Worm (Caenorhabditis elegans) whole organism, L4 larva: ENCODE data around the gene F32H5.4.

Experiments used
- D1046.2 ChIP-seq: fragments of 200-800 bp; sonication (Bioruptor generic); IDR thresholded peaks from 2 replicates; pipeline ENCODE4 v1.3.6; 2022; ENCODE audit warnings: missing genetic modification characterization, missing compliant biosample characterization
- F49E8.2 ChIP-seq: sonication (generic microtip); optimal IDR thresholded peaks from 2 replicates; lab custom pipeline; 2016; ENCODE audit warnings: missing compliant biosample characterization, mild to moderate bottlenecking, missing genetic modification characterization, borderline replicate concordance
- R02D3.7 ChIP-seq: fragments of 150-350 bp; sonication (generic microtip); optimal IDR thresholded peaks from 3 replicates; lab custom pipeline; 2014; ENCODE audit warnings: missing biosample characterization, missing genetic modification characterization
- T20F7.1 ChIP-seq: fragments of 200-800 bp; sonication (Bioruptor generic); optimal IDR thresholded peaks from 2 replicates; lab custom pipeline; 2018; ENCODE audit warnings: mild to moderate bottlenecking, missing genetic modification characterization, missing compliant biosample characterization
- Y105C5A.15 ChIP-seq: fragments of 200-800 bp; sonication (Bioruptor generic); IDR thresholded peaks from 2 replicates; pipeline ENCODE4 v1.3.6; 2022; ENCODE audit warnings: missing genetic modification characterization, missing compliant biosample characterization
- Y48G9A.11 ChIP-seq: fragments of 200-800 bp; sonication (Bioruptor generic); IDR thresholded peaks from 2 replicates; pipeline ENCODE4 v1.3.6; 2022; ENCODE audit warnings: missing genetic modification reagents, missing genetic modification characterization, missing compliant biosample characterization
- ZK546.5 ChIP-seq, 2 experiments: sonication (generic microtip); optimal IDR thresholded peaks; 2 replicates each; lab custom pipeline; 2017; ENCODE audit warnings: missing biosample characterization in 2 of 2, missing genetic modification characterization in 2 of 2
- aly-2 ChIP-seq: sonication (generic microtip); optimal IDR thresholded peaks from 2 replicates; lab custom pipeline; 2018; ENCODE audit warnings: missing biosample characterization, missing genetic modification characterization
- ama-1 ChIP-seq: fragments of 150-350 bp; optimal IDR thresholded peaks from 2 replicates; lab custom pipeline; 2014; ENCODE audit warnings: inconsistent platforms, mixed read lengths
- ceh-20 ChIP-seq: fragments of 200-800 bp; sonication (Bioruptor generic); IDR thresholded peaks from 2 replicates; pipeline ENCODE4 v1.3.6; 2022; ENCODE audit warnings: missing genetic modification reagents, missing genetic modification characterization, missing compliant biosample characterization
- ceh-28 ChIP-seq: fragments of 150-350 bp; optimal IDR thresholded peaks from 2 replicates; lab custom pipeline; 2014; ENCODE audit warnings: missing biosample characterization, missing genetic modification reagents, missing genetic modification characterization
- ceh-44 ChIP-seq: fragments of 200-800 bp; sonication (Bioruptor generic); IDR thresholded peaks from 2 replicates; pipeline ENCODE4 v1.3.6; 2022; ENCODE audit warnings: missing genetic modification reagents, missing genetic modification characterization, missing compliant biosample characterization
- ceh-62 ChIP-seq: sonication (generic microtip); optimal IDR thresholded peaks from 2 replicates; lab custom pipeline; 2017; ENCODE audit warnings: missing biosample characterization, missing genetic modification characterization
- daf-8 ChIP-seq: fragments of 200-800 bp; sonication (Bioruptor generic); IDR thresholded peaks from 2 replicates; pipeline ENCODE4 v1.3.6; 2022; ENCODE audit warnings: missing genetic modification characterization, missing compliant biosample characterization
- dmd-6 ChIP-seq: fragments of 200-800 bp; sonication (Bioruptor generic); IDR thresholded peaks from 2 replicates; pipeline ENCODE4 v1.3.6; 2022; ENCODE audit warnings: missing genetic modification reagents, missing genetic modification characterization, missing compliant biosample characterization
- dpl-1 ChIP-seq: fragments of 150-350 bp; optimal IDR thresholded peaks from 2 replicates; lab custom pipeline; 2014; ENCODE audit warnings: missing biosample characterization, missing genetic modification reagents, missing genetic modification characterization
- dve-1 ChIP-seq: sonication (generic microtip); optimal IDR thresholded peaks from 2 replicates; lab custom pipeline; 2017; ENCODE audit warnings: antibody characterized with exemption, mild to moderate bottlenecking, missing genetic modification characterization, missing compliant biosample characterization; ENCODE audit not compliant: insufficient read depth
- egl-27 ChIP-seq: sonication (generic microtip); optimal IDR thresholded peaks from 3 replicates; lab custom pipeline; 2017; ENCODE audit warnings: missing biosample characterization, missing genetic modification reagents, missing genetic modification characterization
- fkh-10 ChIP-seq: fragments of 150-350 bp; optimal IDR thresholded peaks from 2 replicates; lab custom pipeline; 2014; ENCODE audit warnings: missing biosample characterization, missing genetic modification reagents, missing genetic modification characterization
- fos-1 ChIP-seq: fragments of 150-350 bp; optimal IDR thresholded peaks from 2 replicates; lab custom pipeline; 2014; ENCODE audit warnings: missing biosample characterization, missing genetic modification characterization
- gei-8 ChIP-seq: fragments of 200-800 bp; sonication (Bioruptor generic); optimal IDR thresholded peaks from 2 replicates; lab custom pipeline; 2018; ENCODE audit warnings: mild to moderate bottlenecking, missing genetic modification characterization, missing compliant biosample characterization
- hif-1 ChIP-seq, 2 experiments: sonication (generic microtip); optimal IDR thresholded peaks; 2 replicates each; lab custom pipeline; 2016 to 2017; ENCODE audit warnings: missing compliant biosample characterization in 2 of 2, missing genetic modification characterization in 2 of 2, missing genetic modification reagents in 2 of 2, missing genotype in 2 of 2, mild to moderate bottlenecking in 1 of 2
- hmg-1.1 ChIP-seq: fragments of 200-800 bp; sonication (Bioruptor generic); IDR thresholded peaks from 2 replicates; pipeline ENCODE4 v1.3.6; 2022; ENCODE audit warnings: missing genetic modification reagents, missing genetic modification characterization, missing compliant biosample characterization
- lim-7 ChIP-seq: fragments of 200-800 bp; sonication (Bioruptor generic); IDR thresholded peaks from 2 replicates; pipeline ENCODE4 v1.3.6; 2022; ENCODE audit warnings: missing genetic modification characterization, missing compliant biosample characterization
- lin-1 ChIP-seq: fragments of 200-800 bp; sonication (Bioruptor generic); IDR thresholded peaks from 2 replicates; pipeline ENCODE4 v1.3.6; 2022; ENCODE audit warnings: missing genetic modification reagents, missing genetic modification characterization, missing compliant biosample characterization
- lin-38 ChIP-seq: fragments of 200-800 bp; sonication (Bioruptor generic); IDR thresholded peaks from 2 replicates; pipeline ENCODE4 v1.3.6; 2022; ENCODE audit warnings: missing genetic modification reagents, missing genetic modification characterization, missing compliant biosample characterization
- lin-39 ChIP-seq: fragments of 150-350 bp; optimal IDR thresholded peaks from 2 replicates; lab custom pipeline; 2014; ENCODE audit warnings: missing biosample characterization, missing genetic modification reagents, missing genetic modification characterization
- lir-3 ChIP-seq: sonication (generic microtip); optimal IDR thresholded peaks from 2 replicates; lab custom pipeline; 2016; ENCODE audit warnings: mild to moderate bottlenecking, missing genetic modification characterization, missing compliant biosample characterization
- lsy-2 ChIP-seq, 2 experiments: fragments of 150-350 bp in 1 of 2; sonication (generic microtip) in 1 of 2; optimal IDR thresholded peaks; 2 replicates each; lab custom pipeline; 2014 to 2017; ENCODE audit warnings: missing biosample characterization in 2 of 2, missing genetic modification characterization in 2 of 2
- mdt-29 ChIP-seq: fragments of 200-800 bp; sonication (Bioruptor generic); IDR thresholded peaks from 2 replicates; pipeline ENCODE4 v1.3.6; 2022; ENCODE audit warnings: missing genetic modification reagents, missing genetic modification characterization, missing compliant biosample characterization
- mxl-3 ChIP-seq: fragments of 200-800 bp; sonication (Bioruptor generic); optimal IDR thresholded peaks from 2 replicates; lab custom pipeline; 2018; ENCODE audit warnings: mild to moderate bottlenecking, missing genetic modification characterization, missing compliant biosample characterization
- nhr-11 ChIP-seq: fragments of 150-350 bp; optimal IDR thresholded peaks from 2 replicates; lab custom pipeline; 2014; ENCODE audit warnings: missing biosample characterization, missing genetic modification characterization
- nhr-111 ChIP-seq: fragments of 200-800 bp; sonication (Bioruptor generic); optimal IDR thresholded peaks from 2 replicates; lab custom pipeline; 2018; ENCODE audit warnings: mild to moderate bottlenecking, missing genetic modification characterization, missing compliant biosample characterization
- nhr-42 ChIP-seq: fragments of 200-800 bp; sonication (Bioruptor generic); IDR thresholded peaks from 2 replicates; pipeline ENCODE4 v1.3.6; 2022; ENCODE audit warnings: missing genetic modification characterization, missing compliant biosample characterization
- nhr-48 ChIP-seq: sonication (generic microtip); optimal IDR thresholded peaks from 2 replicates; lab custom pipeline; 2016; ENCODE audit warnings: mild to moderate bottlenecking, missing genetic modification characterization, missing compliant biosample characterization
- nhr-6 ChIP-seq: fragments of 150-350 bp; optimal IDR thresholded peaks from 2 replicates; lab custom pipeline; 2014; ENCODE audit warnings: missing biosample characterization, missing genetic modification characterization
- nhr-77 ChIP-seq: fragments of 150-350 bp; optimal IDR thresholded peaks from 2 replicates; lab custom pipeline; 2014; ENCODE audit warnings: missing biosample characterization, missing genetic modification characterization
- php-3 ChIP-seq: fragments of 200-800 bp; sonication (Bioruptor generic); IDR thresholded peaks from 2 replicates; pipeline ENCODE4 v1.3.6; 2022; ENCODE audit warnings: missing genetic modification reagents, missing genetic modification characterization, missing compliant biosample characterization
- sdz-12 ChIP-seq: fragments of 200-800 bp; sonication (Bioruptor generic); optimal IDR thresholded peaks from 2 replicates; lab custom pipeline; 2018; ENCODE audit warnings: mild to moderate bottlenecking, missing genetic modification characterization, missing compliant biosample characterization
- set-16 ChIP-seq: fragments of 200-800 bp; sonication (Bioruptor generic); IDR thresholded peaks from 2 replicates; pipeline ENCODE4 v1.3.6; 2022; ENCODE audit warnings: missing genetic modification reagents, missing genetic modification characterization, missing compliant biosample characterization
- tra-1 ChIP-seq: fragments of 200-800 bp; sonication (Bioruptor generic); IDR thresholded peaks from 2 replicates; pipeline ENCODE4 v1.3.6; 2022; ENCODE audit warnings: missing genetic modification reagents, missing genetic modification characterization, missing compliant biosample characterization
- unc-39 ChIP-seq: sonication (generic microtip); optimal IDR thresholded peaks from 2 replicates; lab custom pipeline; 2017; ENCODE audit warnings: missing biosample characterization, missing genetic modification characterization
- zag-1 ChIP-seq: fragments of 150-350 bp; optimal IDR thresholded peaks from 2 replicates; lab custom pipeline; 2014; ENCODE audit warnings: missing biosample characterization, missing genetic modification characterization
- zfp-2 ChIP-seq: sonication (generic microtip); optimal IDR thresholded peaks from 2 replicates; lab custom pipeline; 2016; ENCODE audit warnings: mild to moderate bottlenecking, missing genetic modification characterization, missing compliant biosample characterization
- zip-11 ChIP-seq: fragments of 200-800 bp; sonication (Bioruptor generic); IDR thresholded peaks from 2 replicates; pipeline ENCODE4 v1.3.6; 2022; ENCODE audit warnings: missing genetic modification characterization, missing compliant biosample characterization
- zip-2 ChIP-seq: fragments of 150-350 bp; optimal IDR thresholded peaks from 2 replicates; lab custom pipeline; 2014; ENCODE audit warnings: missing biosample characterization, missing genetic modification characterization
- ztf-7 ChIP-seq: fragments of 150-350 bp; optimal IDR thresholded peaks from 2 replicates; lab custom pipeline; 2014; ENCODE audit warnings: missing biosample characterization, missing genetic modification characterization

F32H5.4 gene

DNA sequence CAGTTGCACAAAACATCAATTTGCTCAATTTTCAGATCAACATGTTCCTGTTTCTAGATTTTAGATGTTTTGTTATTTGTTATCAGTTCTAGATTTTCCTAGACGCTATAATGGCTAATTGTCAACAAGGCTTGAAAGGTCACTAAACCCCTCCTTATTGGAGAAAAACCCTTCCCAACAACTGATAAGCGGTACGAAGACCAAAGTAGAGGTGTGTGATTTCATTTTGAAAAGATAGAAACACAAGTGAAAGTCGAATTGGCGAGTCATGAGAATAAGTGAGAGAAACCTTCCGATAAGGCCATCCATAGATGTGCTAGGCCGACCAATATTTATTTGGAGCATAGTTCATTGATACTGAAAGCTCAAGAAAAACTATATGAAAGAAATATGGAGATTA is 13.3 kb downstream of the F32H5.4 start (continued):
- TF ChIP-seq gei-8 (GFP tag; lab: Kevin White, UChicago) (no peak), mxl-3 (GFP tag; lab: Kevin White, UChicago) (no peak), ceh-20 (no peak), zip-11 (GFP tag; lab: Robert Waterston, UW) (no peak), lsy-2 (tag; optimal IDR thresholded peaks at IDR 0.05; lab: Kevin White, UChicago) (peak in 1 of 2 experiments; percentile 26), ceh-28 (no peak), ama-1 (lab: Kevin White, UChicago) (peak; percentile 5), aly-2 (tag; lab: Kevin White, UChicago) (no peak), D1046.2 (GFP tag; lab: Robert Waterston, UW) (no peak), T20F7.1 (GFP tag; lab: Kevin White, UChicago) (peak; percentile 3), R02D3.7 (tag; lab: Kevin White, UChicago) (no peak), nhr-77 (peak; percentile 70), hif-1 (tag; optimal IDR thresholded peaks at IDR 0.05; lab: Kevin White, UChicago) (no peak), daf-8 (GFP tag; lab: Robert Waterston, UW) (no peak), zip-2 (tag; lab: Kevin White, UChicago) (no peak), F49E8.2 (no peak), lir-3 (no peak), mdt-29 (no peak), ztf-7 (tag; lab: Kevin White, UChicago) (no peak), ceh-44 (GFP tag; lab: Robert Waterston, UW) (no peak), Y105C5A.15 (GFP tag; lab: Robert Waterston, UW) (no peak), nhr-111 (GFP tag; lab: Kevin White, UChicago) (no peak), lim-7 (GFP tag; lab: Robert Waterston, UW) (no peak), unc-39 (tag; lab: Kevin White, UChicago) (no peak), ceh-62 (no peak), Y48G9A.11 (GFP tag; lab: Robert Waterston, UW) (no peak), dve-1 (tag; lab: Kevin White, UChicago) (peak; percentile 95), tra-1 (GFP tag; lab: Robert Waterston, UW) (peak; percentile 58; the same call in 1 of the 2 replicates), fkh-10 (GFP tag; lab: Kevin White, UChicago) (no peak), fos-1 (tag; lab: Kevin White, UChicago) (no peak), nhr-42 (GFP tag; lab: Robert Waterston, UW) (no peak), egl-27 (tag; lab: Kevin White, UChicago) (no peak), ZK546.5 (tag; optimal IDR thresholded peaks at IDR 0.05; lab: Kevin White, UChicago) (no peak), zag-1 (no peak), dpl-1 (no peak), zfp-2 (tag; lab: Kevin White, UChicago) (no peak), sdz-12 (GFP tag; lab: Kevin White, UChicago) (no peak), dmd-6 (GFP tag; lab: Robert Waterston, UW) (peak; percentile 81), lin-39 (tag; lab: Kevin White, UChicago) (no peak), hmg-1.1 (GFP tag; lab: Robert Waterston, UW) (no peak), nhr-11 (no peak), set-16 (no peak), lin-1 (GFP tag; lab: Robert Waterston, UW) (peak; percentile 76; the same call in 1 of the 2 replicates), nhr-6 (tag; lab: Kevin White, UChicago) (peak; percentile 97), lin-38 (GFP tag; lab: Robert Waterston, UW) (no peak), nhr-48 (tag; lab: Kevin White, UChicago) (peak; percentile 57), php-3 (GFP tag; lab: Robert Waterston, UW) (peak; percentile 69)
